Worm (Caenorhabditis elegans) whole organism, young adult: ENCODE data around the gene C06B3.6.

ENCODE experiments used
- Y53G8AR.9 ChIP-seq: fragments of 200-800 bp; sonication (Bioruptor generic); conservative IDR thresholded peaks from 2 replicates; pipeline ENCODE4 v1.3.6; 2022; ENCODE audit warnings: missing genetic modification reagents, missing genetic modification characterization, missing compliant biosample characterization
- ceh-40 ChIP-seq: fragments of 200-800 bp; sonication (Bioruptor generic); IDR thresholded peaks from 2 replicates; pipeline ENCODE4 v1.3.6; 2022; ENCODE audit warnings: missing genetic modification characterization, missing compliant biosample characterization
- hrde-1 ChIP-seq: sonication (generic microtip); optimal IDR thresholded peaks from 2 replicates; lab custom pipeline; 2016; ENCODE audit warnings: missing genetic modification characterization, mild to moderate bottlenecking, missing compliant biosample characterization, moderate library complexity, missing genotype, missing genetic modification reagents, borderline replicate concordance
- mel-28 ChIP-seq: sonication (generic microtip); optimal IDR thresholded peaks from 2 replicates; lab custom pipeline; 2016; ENCODE audit warnings: borderline replicate concordance, mild to moderate bottlenecking, missing genetic modification characterization, missing compliant biosample characterization
- nfya-1 ChIP-seq: sonication (generic microtip); optimal IDR thresholded peaks from 2 replicates; lab custom pipeline; 2017; ENCODE audit warnings: antibody characterized with exemption, missing compliant biosample characterization, missing genetic modification characterization, borderline replicate concordance; ENCODE audit not compliant: insufficient read depth
- nhr-27 ChIP-seq: fragments of 200-800 bp; sonication (Bioruptor generic); optimal IDR thresholded peaks from 2 replicates; lab custom pipeline; 2018; ENCODE audit warnings: mild to moderate bottlenecking, missing genetic modification characterization, moderate library complexity, missing compliant biosample characterization
- unc-130 ChIP-seq: sonication (generic microtip); optimal IDR thresholded peaks from 2 replicates; lab custom pipeline; 2016; ENCODE audit warnings: missing genetic modification reagents, missing genetic modification characterization, missing compliant biosample characterization
- zim-3 ChIP-seq: sonication (generic microtip); optimal IDR thresholded peaks from 2 replicates; lab custom pipeline; 2017; ENCODE audit warnings: mild to moderate bottlenecking, missing genetic modification characterization, moderate library complexity, missing compliant biosample characterization

DNA sequence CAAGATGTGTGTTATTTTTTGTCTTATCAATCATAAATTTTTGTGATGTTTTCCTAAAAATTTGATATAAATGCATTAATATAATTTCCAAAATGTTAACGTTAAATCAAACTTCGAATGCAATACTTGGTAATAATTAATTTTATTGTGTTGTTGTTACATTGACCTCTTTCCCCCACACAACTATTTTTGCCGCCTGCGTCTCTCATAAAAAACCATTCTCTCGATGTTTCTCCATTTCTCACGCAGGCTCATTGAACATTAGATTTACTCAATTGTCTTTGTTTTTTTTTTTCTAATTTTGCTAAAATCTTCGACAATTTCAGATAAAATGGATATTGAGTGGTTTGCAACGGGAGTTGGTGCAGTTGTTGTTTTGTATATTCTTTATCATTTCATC, 2.6 kb downstream of the C06B3.6 start, which contains the start of gene stdh-1:
- TF ChIP-seq nhr-27 (tag; lab: Kevin White, UChicago), result no peak
- no peak for TF ChIP-seq unc-130 (GFP tag; lab: Kevin White, UChicago)
- no peak for TF ChIP-seq nfya-1 (tag; lab: Kevin White, UChicago)
- no peak for TF ChIP-seq hrde-1 (tag; lab: Kevin White, UChicago)
- no peak for TF ChIP-seq zim-3
- TF ChIP-seq mel-28 (tag; lab: Kevin White, UChicago), result no peak
- no peak for TF ChIP-seq ceh-40
- TF ChIP-seq Y53G8AR.9 (GFP tag; lab: Robert Waterston, UW), result no peak
